Worm (Caenorhabditis elegans) whole organism, L3 larva: ENCODE data around the gene F23D12.4.

ENCODE experiments used
- ZK546.5 ChIP-seq: sonication (generic microtip); optimal IDR thresholded peaks from 2 replicates; lab custom pipeline; 2017; ENCODE audit warnings: missing biosample characterization, missing genetic modification characterization
- elt-3 ChIP-seq, 3 experiments: fragments of 150-350 bp in 1 of 3; sonication (generic microtip) in 2 of 3; optimal IDR thresholded peaks; 2 replicates in 2 of 3; 4 replicates in 1 of 3; lab custom pipeline; 2014 to 2017; ENCODE audit warnings: missing biosample characterization in 3 of 3, missing genetic modification characterization in 3 of 3
- fkh-10 ChIP-seq: sonication (generic microtip); optimal IDR thresholded peaks from 2 replicates; lab custom pipeline; 2017; ENCODE audit warnings: missing biosample characterization, missing genetic modification reagents, missing genetic modification characterization
- lsy-12 ChIP-seq: sonication (generic microtip); optimal IDR thresholded peaks from 2 replicates; lab custom pipeline; 2016; ENCODE audit warnings: mild to moderate bottlenecking, missing genetic modification characterization, missing compliant biosample characterization
- sea-2 ChIP-seq: fragments of 150-350 bp; sonication (generic microtip); optimal IDR thresholded peaks from 4 replicates; lab custom pipeline; 2014; ENCODE audit warnings: missing biosample characterization, missing genetic modification reagents, missing genetic modification characterization
- tbx-2 ChIP-seq: sonication (generic microtip); optimal IDR thresholded peaks from 2 replicates; lab custom pipeline; 2016; ENCODE audit warnings: mild to moderate bottlenecking, missing genetic modification characterization, missing compliant biosample characterization
- unc-62 ChIP-seq: fragments of 150-350 bp; sonication (generic microtip); optimal IDR thresholded peaks from 4 replicates; lab custom pipeline; 2014; ENCODE audit warnings: missing biosample characterization, missing genetic modification reagents, missing genetic modification characterization

DNA sequence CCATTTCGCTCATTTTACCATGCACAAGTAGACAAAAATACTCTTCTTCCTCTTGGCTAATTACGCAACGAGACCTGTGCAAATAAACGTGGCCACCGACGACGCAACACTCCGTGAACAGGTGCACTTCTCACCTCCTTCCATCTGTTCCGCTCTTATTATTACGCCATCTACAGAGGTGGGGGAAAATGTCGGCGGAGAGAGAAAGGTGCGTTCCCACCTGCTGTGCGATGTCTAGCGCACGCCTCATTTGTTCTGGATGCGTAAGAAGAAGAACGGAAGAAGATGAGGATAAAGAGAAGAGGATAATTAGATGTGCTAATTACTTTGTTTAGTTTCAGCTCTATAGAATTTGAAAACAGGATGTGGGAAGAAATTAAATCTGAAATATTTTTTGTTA is 41.7 kb downstream of the F23D12.4 start:
- no peak for TF ChIP-seq unc-62
- TF ChIP-seq ZK546.5: no peak
- TF ChIP-seq lsy-12 (tag; lab: Kevin White, UChicago): no peak
- no peak for TF ChIP-seq elt-3 (tag; optimal IDR thresholded peaks at IDR 0.05; lab: Kevin White, UChicago)
- no peak for TF ChIP-seq tbx-2 (tag; lab: Kevin White, UChicago)
- TF ChIP-seq fkh-10 (GFP tag; lab: Kevin White, UChicago): no peak
- no peak for TF ChIP-seq sea-2
